Fruit fly (Drosophila melanogaster): ENCODE results near the gene CG9515.

Gene CG9515

dm6 chr2L:8949919-8950722 is 7.1 kb upstream of the CG9515 start (continued):
- TF ChIP-seq CG10267 (tag; optimal IDR thresholded peaks at IDR 0.05) (peak; percentile 14), HLHmδ (GFP tag; optimal IDR thresholded peaks at IDR 0.05) (peak; percentile 69), CG16815 (GFP tag; optimal IDR thresholded peaks at IDR 0.05) (no peak), insv (GFP tag; optimal IDR thresholded peaks at IDR 0.05) (peak in 1 of 2 experiments; percentile 47), nerfin-2 (GFP tag; IDR thresholded peaks at IDR 0.05; ENCODE audit: partially characterized antibody) (no peak), Blimp-1 (GFP tag; optimal IDR thresholded peaks at IDR 0.05) (peak; percentile 48), crol (GFP tag; IDR thresholded peaks at IDR 0.05) (peak; percentile 79), CoRest (tag; optimal IDR thresholded peaks at IDR 0.05) (no peak), CG14710 (tag; optimal IDR thresholded peaks at IDR 0.05) (peak; percentile 11), CG12769 (tag; optimal IDR thresholded peaks at IDR 0.05) (no peak), CG7372 (GFP tag; IDR thresholded peaks at IDR 0.05) (no peak), CG2678 (tag; optimal IDR thresholded peaks at IDR 0.05) (peak; percentile 16), cato (GFP tag; optimal IDR thresholded peaks at IDR 0.05; ENCODE audit: borderline replicate concordance) (no peak), sens (GFP tag) (peak; percentile 87), phol (tag; optimal IDR thresholded peaks at IDR 0.05) (peak; percentile 13), peb (GFP tag; IDR thresholded peaks at IDR 0.05) (no peak), gt (GFP tag; IDR thresholded peaks at IDR 0.05) (no peak), bab2 (GFP tag; optimal IDR thresholded peaks at IDR 0.05) (no peak), lola (GFP tag; optimal IDR thresholded peaks at IDR 0.05) (peak in 1 of 3 experiments; percentile 20), sima (GFP tag; optimal IDR thresholded peaks at IDR 0.05) (no peak), Elba2 (GFP tag; optimal IDR thresholded peaks at IDR 0.05) (peak; percentile 64), Meics (GFP tag; optimal IDR thresholded peaks at IDR 0.05) (no peak), esg (GFP tag; conservative IDR thresholded peaks at IDR 0.05) (no peak), cg (GFP tag; optimal IDR thresholded peaks at IDR 0.05) (peak; percentile 59), C15 (GFP tag; IDR thresholded peaks at IDR 0.05) (no peak), CG11723 (GFP tag; optimal IDR thresholded peaks at IDR 0.05) (no peak), emc (GFP tag; optimal IDR thresholded peaks at IDR 0.05) (no peak), sim (GFP tag; IDR thresholded peaks at IDR 0.05) (no peak), CG13624 (GFP tag; optimal IDR thresholded peaks at IDR 0.05) (no peak), HmgZ (tag; optimal IDR thresholded peaks at IDR 0.05) (no peak), dpn (GFP tag; optimal IDR thresholded peaks at IDR 0.05) (no peak), pan (optimal IDR thresholded peaks at IDR 0.05) (no peak), pan (GFP tag; optimal IDR thresholded peaks at IDR 0.05 in 1 of 2, IDR thresholded peaks at IDR 0.05 in 1 of 2) (no peak), CG3281 (GFP tag; optimal IDR thresholded peaks at IDR 0.05) (no peak), CG10147 (GFP tag; optimal IDR thresholded peaks at IDR 0.05) (no peak), CG12071 (GFP tag; optimal IDR thresholded peaks at IDR 0.05) (no peak), Bteb2 (GFP tag; optimal IDR thresholded peaks at IDR 0.05) (no peak), bsh (GFP tag; optimal IDR thresholded peaks at IDR 0.05) (peak in 1 of 2 experiments; percentile 53), so (GFP tag; IDR thresholded peaks at IDR 0.05) (no peak), disco-r (GFP tag; optimal IDR thresholded peaks at IDR 0.05) (no peak), CG11456 (GFP tag; IDR thresholded peaks at IDR 0.05) (no peak), CG18476 (GFP tag; optimal IDR thresholded peaks at IDR 0.05) (no peak), ci (GFP tag; IDR thresholded peaks at IDR 0.05) (peak; percentile 58; the same call in 1 of the 3 replicates), Fer2 (tag; optimal IDR thresholded peaks at IDR 0.05) (no peak), Hmx (GFP tag; optimal IDR thresholded peaks at IDR 0.05) (no peak), Trl (optimal IDR thresholded peaks at IDR 0.05) (peak; percentile 58 to 83), Trl (GFP tag; optimal IDR thresholded peaks at IDR 0.05) (peak; percentile 7), z (GFP tag; IDR thresholded peaks at IDR 0.05) (0 out of 3 replicates have a peak, but pooled peaks have one; percentile 16), CG15479 (GFP tag; optimal IDR thresholded peaks at IDR 0.05) (peak; percentile 42)
